Worm (Caenorhabditis elegans): ENCODE data around the gene Y41C4A.9.
A peak's percentile ranks its signal among the peaks of the same experiment; 100 is the strongest.

ce11 chrIII:11746718-11747117 lies 28.3 kb upstream of the Y41C4A.9 start, which contains the start of gene mrt-2:
- TF ChIP-seq unc-62 (GFP tag; optimal IDR thresholded peaks at IDR 0.05) (no peak), ceh-43 (GFP tag; optimal IDR thresholded peaks at IDR 0.05) (no peak), snpc-4 (tag; optimal IDR thresholded peaks at IDR 0.05) (no peak), ztf-11 (tag; optimal IDR thresholded peaks at IDR 0.05) (no peak), unc-39 (tag; optimal IDR thresholded peaks at IDR 0.05) (no peak), elt-3 (tag; optimal IDR thresholded peaks at IDR 0.05) (no peak), nhr-237 (tag; optimal IDR thresholded peaks at IDR 0.05) (peak; percentile 34), M03D4.4 (tag; optimal IDR thresholded peaks at IDR 0.05) (no peak), lin-13 (tag; optimal IDR thresholded peaks at IDR 0.05) (no peak)
